Worm (Caenorhabditis elegans) whole organism, L4 larva: ENCODE measurements around the gene F11C7.6.
A peak's percentile ranks its signal among the peaks of the same experiment; 100 is the strongest.

Experiments used
- F26F4.8 ChIP-seq: fragments of 200-800 bp; sonication (Bioruptor generic); conservative IDR thresholded peaks from 2 replicates; pipeline ENCODE4 v1.3.6; 2022; ENCODE audit warnings: missing genetic modification characterization, missing compliant biosample characterization
- F44E2.7 ChIP-seq: fragments of 200-800 bp; sonication (Bioruptor generic); IDR thresholded peaks from 2 replicates; pipeline ENCODE4 v2.1.2; 2022; ENCODE audit warnings: missing genetic modification characterization, missing compliant biosample characterization
- R02D3.7 ChIP-seq: fragments of 150-350 bp; sonication (generic microtip); optimal IDR thresholded peaks from 3 replicates; lab custom pipeline; 2014; ENCODE audit warnings: missing biosample characterization, missing genetic modification characterization
- T20F7.1 ChIP-seq: fragments of 200-800 bp; sonication (Bioruptor generic); optimal IDR thresholded peaks from 2 replicates; lab custom pipeline; 2018; ENCODE audit warnings: mild to moderate bottlenecking, missing genetic modification characterization, missing compliant biosample characterization
- T26A8.4 ChIP-seq: fragments of 200-800 bp; sonication (Bioruptor generic); IDR thresholded peaks from 2 replicates; pipeline ENCODE4 v1.3.6; 2022; ENCODE audit warnings: missing genetic modification characterization, missing compliant biosample characterization
- ZK337.2 ChIP-seq: fragments of 200-800 bp; sonication (Bioruptor generic); IDR thresholded peaks from 2 replicates; pipeline ENCODE4 v1.3.6; 2022; ENCODE audit warnings: missing genetic modification reagents, missing genetic modification characterization, missing compliant biosample characterization
- aha-1 ChIP-seq: fragments of 150-350 bp; peaks from one replicate; lab custom pipeline; 2014; ENCODE audit warnings: missing biosample characterization, missing genetic modification characterization
- ama-1 ChIP-seq: fragments of 150-350 bp; optimal IDR thresholded peaks from 2 replicates; lab custom pipeline; 2014; ENCODE audit warnings: inconsistent platforms, mixed read lengths
- arid-1 ChIP-seq: fragments of 200-800 bp; sonication (Bioruptor generic); conservative IDR thresholded peaks from 2 replicates; pipeline ENCODE4 v1.3.6; 2022; ENCODE audit warnings: missing genetic modification reagents, missing genetic modification characterization, missing compliant biosample characterization
- ceh-44 ChIP-seq: fragments of 200-800 bp; sonication (Bioruptor generic); IDR thresholded peaks from 2 replicates; pipeline ENCODE4 v1.3.6; 2022; ENCODE audit warnings: missing genetic modification reagents, missing genetic modification characterization, missing compliant biosample characterization
- ceh-62 ChIP-seq: sonication (generic microtip); optimal IDR thresholded peaks from 2 replicates; lab custom pipeline; 2017; ENCODE audit warnings: missing biosample characterization, missing genetic modification characterization
- ces-1 ChIP-seq: fragments of 150-350 bp; sonication (generic microtip); optimal IDR thresholded peaks from 4 replicates; lab custom pipeline; 2014; ENCODE audit warnings: missing biosample characterization, missing genetic modification reagents, missing genetic modification characterization
- cey-2 ChIP-seq: sonication (generic microtip); optimal IDR thresholded peaks from 3 replicates; lab custom pipeline; 2017; ENCODE audit warnings: missing genetic modification characterization, mild to moderate bottlenecking, missing compliant biosample characterization, antibody characterized with exemption, borderline replicate concordance; ENCODE audit not compliant: insufficient read depth
- daf-16 ChIP-seq, 3 experiments: sonication (generic microtip); optimal IDR thresholded peaks; 2 replicates each; lab custom pipeline; 2016 to 2017; ENCODE audit warnings: missing genetic modification characterization in 3 of 3, missing genetic modification reagents in 3 of 3, mild to moderate bottlenecking in 2 of 3, missing compliant biosample characterization in 2 of 3, missing biosample characterization in 1 of 3, moderate library complexity in 1 of 3
- dmd-6 ChIP-seq: fragments of 200-800 bp; sonication (Bioruptor generic); IDR thresholded peaks from 2 replicates; pipeline ENCODE4 v1.3.6; 2022; ENCODE audit warnings: missing genetic modification reagents, missing genetic modification characterization, missing compliant biosample characterization
- dmd-9 ChIP-seq: fragments of 200-800 bp; sonication (Bioruptor generic); IDR thresholded peaks from 2 replicates; pipeline ENCODE4 v1.3.6; 2022; ENCODE audit warnings: missing genetic modification reagents, missing genetic modification characterization, missing compliant biosample characterization
- egl-27 ChIP-seq: sonication (generic microtip); optimal IDR thresholded peaks from 3 replicates; lab custom pipeline; 2017; ENCODE audit warnings: missing biosample characterization, missing genetic modification reagents, missing genetic modification characterization
- fos-1 ChIP-seq: fragments of 150-350 bp; optimal IDR thresholded peaks from 2 replicates; lab custom pipeline; 2014; ENCODE audit warnings: missing biosample characterization, missing genetic modification characterization
- gei-8 ChIP-seq: fragments of 200-800 bp; sonication (Bioruptor generic); optimal IDR thresholded peaks from 2 replicates; lab custom pipeline; 2018; ENCODE audit warnings: mild to moderate bottlenecking, missing genetic modification characterization, missing compliant biosample characterization
- hlh-11 ChIP-seq: fragments of 200-800 bp; sonication (Bioruptor generic); optimal IDR thresholded peaks from 2 replicates; lab custom pipeline; 2018; ENCODE audit warnings: mild to moderate bottlenecking, missing genetic modification characterization, missing compliant biosample characterization
- hlh-30 ChIP-seq: sonication (generic microtip); optimal IDR thresholded peaks from 2 replicates; lab custom pipeline; 2017; ENCODE audit warnings: antibody characterized with exemption, mild to moderate bottlenecking, missing genetic modification characterization, missing compliant biosample characterization; ENCODE audit not compliant: insufficient read depth
- hmg-1.1 ChIP-seq: fragments of 200-800 bp; sonication (Bioruptor generic); IDR thresholded peaks from 2 replicates; pipeline ENCODE4 v1.3.6; 2022; ENCODE audit warnings: missing genetic modification reagents, missing genetic modification characterization, missing compliant biosample characterization
- lim-7 ChIP-seq: fragments of 200-800 bp; sonication (Bioruptor generic); IDR thresholded peaks from 2 replicates; pipeline ENCODE4 v1.3.6; 2022; ENCODE audit warnings: missing genetic modification characterization, missing compliant biosample characterization
- lin-29 ChIP-seq: fragments of 200-800 bp; sonication (Bioruptor generic); IDR thresholded peaks from 2 replicates; pipeline ENCODE4 v1.3.6; 2022; ENCODE audit warnings: missing genetic modification reagents, missing genetic modification characterization, missing compliant biosample characterization
- lin-38 ChIP-seq: fragments of 200-800 bp; sonication (Bioruptor generic); IDR thresholded peaks from 2 replicates; pipeline ENCODE4 v1.3.6; 2022; ENCODE audit warnings: missing genetic modification reagents, missing genetic modification characterization, missing compliant biosample characterization
- lsy-2 ChIP-seq, 2 experiments: fragments of 150-350 bp in 1 of 2; sonication (generic microtip) in 1 of 2; optimal IDR thresholded peaks; 2 replicates each; lab custom pipeline; 2014 to 2017; ENCODE audit warnings: missing biosample characterization in 2 of 2, missing genetic modification characterization in 2 of 2
- madf-5 ChIP-seq, 2 experiments: fragments of 200-800 bp; sonication (Bioruptor generic); IDR thresholded peaks; 2 replicates each; pipeline ENCODE4 v1.3.6; 2022; ENCODE audit warnings: missing compliant biosample characterization in 2 of 2, missing genetic modification characterization in 2 of 2
- madf-9 ChIP-seq: fragments of 200-800 bp; sonication (Bioruptor generic); conservative IDR thresholded peaks from 2 replicates; pipeline ENCODE4 v1.3.6; 2022; ENCODE audit warnings: missing genetic modification reagents, missing genetic modification characterization, missing compliant biosample characterization
- mdl-1 ChIP-seq, 2 experiments: fragments of 150-350 bp in 1 of 2; sonication (generic microtip) in 1 of 2; optimal IDR thresholded peaks; 2 replicates each; lab custom pipeline; 2014 to 2017; ENCODE audit warnings: missing biosample characterization in 2 of 2, missing genetic modification characterization in 2 of 2
- mep-1 ChIP-seq: fragments of 150-350 bp; sonication (generic microtip); optimal IDR thresholded peaks from 3 replicates; lab custom pipeline; 2014; ENCODE audit warnings: missing biosample characterization, missing genetic modification characterization
- mxl-2 ChIP-seq: fragments of 200-800 bp; sonication (Bioruptor generic); conservative IDR thresholded peaks from 2 replicates; pipeline ENCODE4 v1.3.6; 2022; ENCODE audit warnings: missing genetic modification reagents, missing genetic modification characterization, missing compliant biosample characterization
- mxl-3 ChIP-seq: fragments of 200-800 bp; sonication (Bioruptor generic); optimal IDR thresholded peaks from 2 replicates; lab custom pipeline; 2018; ENCODE audit warnings: mild to moderate bottlenecking, missing genetic modification characterization, missing compliant biosample characterization
- nhr-28 ChIP-seq: fragments of 150-350 bp; optimal IDR thresholded peaks from 2 replicates; lab custom pipeline; 2014; ENCODE audit warnings: missing biosample characterization, missing genetic modification characterization
- nhr-41 ChIP-seq: fragments of 200-800 bp; sonication (Bioruptor generic); IDR thresholded peaks from 2 replicates; pipeline ENCODE4 v1.3.6; 2022; ENCODE audit warnings: missing genetic modification reagents, missing genetic modification characterization, missing compliant biosample characterization
- nhr-48 ChIP-seq: sonication (generic microtip); optimal IDR thresholded peaks from 2 replicates; lab custom pipeline; 2016; ENCODE audit warnings: mild to moderate bottlenecking, missing genetic modification characterization, missing compliant biosample characterization
- php-3 ChIP-seq: fragments of 200-800 bp; sonication (Bioruptor generic); IDR thresholded peaks from 2 replicates; pipeline ENCODE4 v1.3.6; 2022; ENCODE audit warnings: missing genetic modification reagents, missing genetic modification characterization, missing compliant biosample characterization
- pqm-1 ChIP-seq: sonication (generic microtip); optimal IDR thresholded peaks from 2 replicates; lab custom pipeline; 2017; ENCODE audit warnings: missing biosample characterization, missing genetic modification characterization
- rbr-2 ChIP-seq: sonication (generic microtip); optimal IDR thresholded peaks from 2 replicates; lab custom pipeline; 2016; ENCODE audit warnings: missing genotype, missing genetic modification characterization, missing compliant biosample characterization
- saeg-2 ChIP-seq: fragments of 200-800 bp; sonication (Bioruptor generic); IDR thresholded peaks from 2 replicates; pipeline ENCODE4 v1.3.6; 2022; ENCODE audit warnings: missing genetic modification reagents, missing genetic modification characterization, missing compliant biosample characterization
- set-16 ChIP-seq: fragments of 200-800 bp; sonication (Bioruptor generic); IDR thresholded peaks from 2 replicates; pipeline ENCODE4 v1.3.6; 2022; ENCODE audit warnings: missing genetic modification reagents, missing genetic modification characterization, missing compliant biosample characterization
- spr-1 ChIP-seq: sonication (generic microtip); optimal IDR thresholded peaks from 2 replicates; lab custom pipeline; 2016; ENCODE audit warnings: mild to moderate bottlenecking, missing genetic modification characterization, missing compliant biosample characterization
- spr-3 ChIP-seq: fragments of 200-800 bp; sonication (Bioruptor generic); optimal IDR thresholded peaks from 2 replicates; lab custom pipeline; 2018; ENCODE audit warnings: mild to moderate bottlenecking, missing genetic modification characterization, missing compliant biosample characterization
- unc-62 ChIP-seq, 3 experiments: fragments of 150-350 bp in 1 of 3; sonication (generic microtip); optimal IDR thresholded peaks in 2 of 3; peaks in 1 of 3; 1 replicate in 1 of 3; 2 replicates in 2 of 3; lab custom pipeline; 2014 to 2017; ENCODE audit warnings: missing biosample characterization in 3 of 3, missing genetic modification characterization in 3 of 3, missing genetic modification reagents in 3 of 3, missing genotype in 1 of 3
- zfp-3 ChIP-seq: fragments of 200-800 bp; sonication (Bioruptor generic); conservative IDR thresholded peaks from 2 replicates; pipeline ENCODE4 v1.3.6; 2022; ENCODE audit warnings: missing genetic modification reagents, missing genetic modification characterization, missing compliant biosample characterization
- zip-2 ChIP-seq: fragments of 150-350 bp; optimal IDR thresholded peaks from 2 replicates; lab custom pipeline; 2014; ENCODE audit warnings: missing biosample characterization, missing genetic modification characterization

F11C7.6 gene

ce11 chrX:17427778-17428177 is 26.4 kb downstream of the F11C7.6 start:
- peak in 1 of 2 experiments; percentile 98 for TF ChIP-seq unc-62 (GFP tag; optimal IDR thresholded peaks at IDR 0.05 in 1 of 2; lab: Kevin White, UChicago)
- TF ChIP-seq unc-62 (tag; optimal IDR thresholded peaks at IDR 0.05; lab: Kevin White, UChicago), result no peak
- TF ChIP-seq nhr-28 (tag; lab: Kevin White, UChicago), result peak; percentile 70
- no peak for TF ChIP-seq aha-1 (tag; lab: Kevin White, UChicago)
- peak; percentile 62 for TF ChIP-seq hlh-30 (tag; lab: Kevin White, UChicago)
- TF ChIP-seq mep-1 (tag; lab: Kevin White, UChicago), result peak; percentile 43
- TF ChIP-seq mdl-1 (tag; optimal IDR thresholded peaks at IDR 0.05; lab: Kevin White, UChicago), result peak in 1 of 2 experiments; percentile 11
- no peak for TF ChIP-seq php-3
- TF ChIP-seq lin-29 (GFP tag; lab: Robert Waterston, UW), result no peak
- TF ChIP-seq lsy-2 (tag; optimal IDR thresholded peaks at IDR 0.05; lab: Kevin White, UChicago), result peak in 1 of 2 experiments; percentile 79
- peak; percentile 61 for TF ChIP-seq hlh-11 (tag; lab: Kevin White, UChicago)

DNA sequence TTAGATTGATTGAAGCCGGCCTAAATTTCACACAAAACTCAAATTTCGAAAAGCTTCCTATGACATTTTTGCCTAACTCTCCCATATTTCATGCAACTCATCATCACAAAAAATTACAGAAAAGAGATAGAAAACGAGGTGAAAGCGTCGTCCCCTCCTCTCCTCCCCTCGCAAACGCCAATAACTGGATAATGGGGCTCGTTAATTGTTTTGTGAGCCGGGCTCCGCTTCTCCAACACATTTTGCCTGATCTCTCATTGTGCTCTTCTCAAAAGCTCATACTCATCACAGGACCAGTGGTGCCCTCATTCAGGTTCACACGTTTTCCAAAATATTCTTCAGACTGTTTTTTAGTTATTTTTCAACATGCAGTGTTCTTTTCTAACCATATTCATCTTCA is 27.4 kb downstream of the F11C7.6 start, which contains the start of gene pbo-6:
TSS of gene pbo-6 (plus strand) at position 240 of the 400 bp plus-strand sequence.
- TF ChIP-seq dmd-9 (no peak), nhr-48 (tag; lab: Kevin White, UChicago) (no peak), lim-7 (GFP tag; lab: Robert Waterston, UW) (no peak), F44E2.7 (GFP tag; lab: Robert Waterston, UW) (no peak), spr-1 (tag; lab: Kevin White, UChicago) (no peak), gei-8 (GFP tag; lab: Kevin White, UChicago) (no peak), ceh-62 (no peak), ceh-44 (GFP tag; lab: Robert Waterston, UW) (no peak), F26F4.8 (no peak)

ce11 chrX:17434234-17434633 is 32.9 kb downstream of the F11C7.6 start, which contains the start of gene fubl-3:
Gene fubl-3, plus strand, starts transcription at chrX:17434445.
- TF ChIP-seq php-3 (no peak), zfp-3 (no peak), nhr-28 (tag; lab: Kevin White, UChicago) (peak; percentile 17), fos-1 (tag; lab: Kevin White, UChicago) (no peak), cey-2 (tag; lab: Kevin White, UChicago) (no peak), mxl-3 (GFP tag; lab: Kevin White, UChicago) (peak; percentile 15), arid-1 (no peak), aha-1 (tag; lab: Kevin White, UChicago) (peak; percentile 70), lsy-2 (tag; optimal IDR thresholded peaks at IDR 0.05; lab: Kevin White, UChicago) (peak; percentile 70 to 95), zip-2 (tag; lab: Kevin White, UChicago) (no peak), F44E2.7 (GFP tag; lab: Robert Waterston, UW) (no peak), hlh-11 (tag; lab: Kevin White, UChicago) (peak; percentile 30), gei-8 (GFP tag; lab: Kevin White, UChicago) (no peak), T26A8.4 (GFP tag; lab: Robert Waterston, UW) (no peak), madf-9 (GFP tag; lab: Robert Waterston, UW) (0 out of 2 replicates have a peak, but pooled peaks have one; percentile 16), lin-38 (GFP tag; lab: Robert Waterston, UW) (no peak), lim-7 (GFP tag; lab: Robert Waterston, UW) (no peak), egl-27 (tag; lab: Kevin White, UChicago) (no peak), ZK337.2 (GFP tag; lab: Robert Waterston, UW) (no peak), nhr-41 (GFP tag; lab: Robert Waterston, UW) (no peak), hmg-1.1 (GFP tag; lab: Robert Waterston, UW) (peak; percentile 31; the same call in 1 of the 2 replicates), set-16 (GFP tag; lab: Robert Waterston, UW) (no peak), ces-1 (no peak), R02D3.7 (tag; lab: Kevin White, UChicago) (no peak), madf-5 (GFP tag; IDR thresholded peaks at IDR 0.05; lab: Robert Waterston, UW) (no peak), mxl-2 (no peak), pqm-1 (tag; lab: Kevin White, UChicago) (no peak), lin-29 (GFP tag; lab: Robert Waterston, UW) (no peak), daf-16 (GFP tag; optimal IDR thresholded peaks at IDR 0.05; lab: Kevin White, UChicago) (no peak), daf-16 (tag; optimal IDR thresholded peaks at IDR 0.05; lab: Kevin White, UChicago) (peak; percentile 18), T20F7.1 (GFP tag; lab: Kevin White, UChicago) (no peak), saeg-2 (GFP tag; lab: Robert Waterston, UW) (no peak), spr-3 (GFP tag; lab: Kevin White, UChicago) (no peak), dmd-6 (GFP tag; lab: Robert Waterston, UW) (peak; percentile 44; the same call in 1 of the 2 replicates), rbr-2 (tag; lab: Kevin White, UChicago) (peak; percentile 35), ama-1 (no peak)
